Worm (Caenorhabditis elegans) whole organism, L4/young adult: Measurements from ENCODE around the gene Y60A9.1.
A peak's percentile ranks its signal among the peaks of the same experiment; 100 is the strongest.

Experiments used
- W03F9.2 ChIP-seq: fragments of 150-350 bp; optimal IDR thresholded peaks from 2 replicates; lab custom pipeline; 2014; ENCODE audit warnings: missing biosample characterization, missing genetic modification characterization
- dao-5 ChIP-seq: sonication (generic microtip); optimal IDR thresholded peaks from 2 replicates; lab custom pipeline; 2016; ENCODE audit warnings: missing genotype, missing genetic modification characterization, moderate library complexity, missing compliant biosample characterization
- him-1 ChIP-seq: sonication (generic microtip); optimal IDR thresholded peaks from 2 replicates; lab custom pipeline; 2016; ENCODE audit warnings: missing genotype, missing genetic modification reagents, missing genetic modification characterization, missing compliant biosample characterization

The Y60A9.1 gene

DNA sequence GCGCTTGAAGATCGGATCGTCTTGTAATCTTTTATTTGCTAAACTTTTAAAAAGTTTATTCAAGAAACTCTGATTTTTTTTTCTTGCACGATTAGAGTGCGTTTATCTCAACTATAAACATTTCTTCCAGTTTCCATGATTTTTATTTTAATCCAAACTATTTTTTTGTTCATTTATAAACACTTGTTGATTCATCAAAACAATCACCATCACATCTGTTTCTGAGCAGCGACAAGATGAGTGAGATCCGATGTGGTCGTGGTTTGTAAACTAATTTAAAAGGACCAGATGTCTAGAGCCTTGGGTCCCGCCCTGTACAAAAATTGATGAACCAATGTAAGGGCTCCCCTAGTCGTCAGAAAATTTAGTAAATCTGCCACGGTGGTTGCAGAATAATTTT is 6.1 kb upstream of the Y60A9.1 start:
- no peak for TF ChIP-seq him-1 (tag; lab: Kevin White, UChicago)
- no peak for TF ChIP-seq dao-5 (tag; lab: Kevin White, UChicago)
- TF ChIP-seq W03F9.2 (tag; lab: Kevin White, UChicago) = no peak

DNA sequence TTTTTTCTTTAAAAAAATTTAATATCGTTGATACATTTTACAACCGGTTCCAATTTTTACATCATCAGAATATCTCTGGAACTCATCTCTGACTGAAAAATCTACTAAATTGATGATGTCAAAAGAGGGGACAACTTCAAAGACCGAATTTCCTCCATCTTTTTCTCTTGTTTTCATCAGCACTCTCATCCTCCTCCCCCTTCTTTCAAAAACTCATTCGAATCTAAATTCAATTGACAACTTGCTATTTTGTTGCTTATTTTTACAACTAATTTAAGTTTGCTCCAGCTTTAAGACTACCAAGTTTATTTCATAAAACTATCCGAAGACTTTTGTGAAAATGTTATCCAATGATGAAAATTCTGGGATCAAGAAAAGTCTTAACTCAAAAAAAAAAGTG is 3.9 kb upstream of the Y60A9.1 start:
- no peak for TF ChIP-seq him-1 (tag; lab: Kevin White, UChicago)
- TF ChIP-seq dao-5 (tag; lab: Kevin White, UChicago) = no peak
- no peak for TF ChIP-seq W03F9.2 (tag; lab: Kevin White, UChicago)

DNA sequence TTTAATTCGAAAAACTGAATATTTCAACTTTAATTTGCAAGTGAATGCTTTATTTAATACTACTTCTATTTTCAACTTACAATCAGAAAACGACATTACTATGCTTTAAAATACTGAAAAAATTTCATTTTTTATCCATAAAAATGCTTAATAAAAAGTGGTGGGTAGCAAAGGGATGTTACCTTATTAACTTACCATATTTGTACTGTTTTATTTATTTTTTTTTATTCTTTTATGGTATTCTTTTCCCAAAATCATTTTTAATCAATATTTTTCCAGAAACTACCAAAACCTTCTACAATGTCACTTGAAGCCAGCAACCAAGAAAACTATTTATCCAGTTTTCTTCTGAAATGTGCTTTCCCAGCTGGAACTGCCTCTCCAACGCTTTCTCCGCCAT is 12.2 kb downstream of the Y60A9.1 start, which contains the start of gene Y60A9.3:
Y60A9.3 (plus strand) TSS at position 301 of the 400 bp plus-strand sequence.
- TF ChIP-seq W03F9.2 (tag; lab: Kevin White, UChicago) (no peak), dao-5 (tag; lab: Kevin White, UChicago) (no peak), him-1 (tag; lab: Kevin White, UChicago) (no peak)

DNA sequence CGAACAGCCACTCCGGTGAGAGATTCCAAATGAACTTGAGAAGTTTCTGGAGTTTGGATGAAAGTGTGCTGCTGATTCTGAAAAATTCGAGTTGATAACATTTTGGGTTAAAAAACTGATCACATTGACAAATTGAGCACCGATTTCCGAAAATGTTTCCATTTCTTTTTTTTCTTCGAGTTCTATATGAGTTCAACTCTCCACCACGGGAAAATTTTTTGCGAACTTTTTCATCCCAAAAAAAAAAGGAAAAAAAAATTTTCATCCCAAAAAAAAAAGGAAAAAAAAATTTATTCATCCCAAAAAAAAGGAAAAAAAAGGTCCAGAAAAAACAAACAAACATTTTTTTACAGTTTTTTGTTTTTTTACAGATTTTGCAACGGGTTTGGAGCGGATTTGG is 18.0 kb downstream of the Y60A9.1 start, which contains the start of gene Y60A9A.1:
Y60A9A.1 (minus strand) TSS at position 101 of the 400 bp plus-strand sequence.
- no peak for TF ChIP-seq him-1 (tag; lab: Kevin White, UChicago)
- no peak for TF ChIP-seq dao-5 (tag; lab: Kevin White, UChicago)
- no peak for TF ChIP-seq W03F9.2 (tag; lab: Kevin White, UChicago)

DNA sequence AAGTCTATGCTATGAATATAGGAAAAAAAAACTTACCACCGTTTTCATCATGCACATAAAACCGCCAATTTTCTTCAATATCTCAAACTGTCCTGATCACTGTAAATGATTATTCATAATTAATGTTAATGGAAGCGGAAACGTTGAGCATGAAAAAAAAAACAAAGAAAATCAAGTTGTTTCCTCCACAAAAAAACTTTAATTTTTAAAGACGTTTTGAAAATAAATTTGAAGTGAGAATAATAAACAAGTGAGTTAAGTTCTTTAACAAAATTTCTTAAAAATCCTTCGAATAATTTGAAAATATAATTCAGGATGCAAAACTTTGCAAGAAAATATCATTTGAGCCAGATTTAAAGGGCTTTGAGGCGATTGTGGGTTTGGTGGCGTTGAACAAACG is 24.9 kb downstream of the Y60A9.1 start, which contains the start of gene irk-3:
irk-3 (minus strand) TSS at position 101 of the 400 bp plus-strand sequence.
- TF ChIP-seq W03F9.2 (tag; lab: Kevin White, UChicago) = no peak
- no peak for TF ChIP-seq him-1 (tag; lab: Kevin White, UChicago)
- no peak for TF ChIP-seq dao-5 (tag; lab: Kevin White, UChicago)

DNA sequence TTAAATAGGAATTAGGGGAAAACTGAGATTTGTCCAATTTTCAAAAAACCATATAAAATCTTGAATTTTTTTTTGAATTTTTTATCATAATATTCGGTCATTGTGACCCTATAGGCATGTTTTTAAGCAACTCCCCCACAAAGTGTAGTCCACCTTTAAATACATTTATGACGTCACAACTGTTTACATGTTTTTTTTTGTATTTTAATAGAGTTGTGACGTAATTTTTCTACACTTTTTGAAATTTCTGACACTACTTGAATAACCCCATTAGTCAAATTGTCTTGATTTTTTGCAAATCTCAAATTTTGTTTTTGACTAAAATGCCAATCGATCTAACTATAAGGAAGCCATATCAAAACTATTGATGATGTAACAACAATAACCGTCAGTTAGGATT is 29.1 kb downstream of the Y60A9.1 start:
- TF ChIP-seq him-1 (tag; lab: Kevin White, UChicago) (no peak), W03F9.2 (tag; lab: Kevin White, UChicago) (no peak)

DNA sequence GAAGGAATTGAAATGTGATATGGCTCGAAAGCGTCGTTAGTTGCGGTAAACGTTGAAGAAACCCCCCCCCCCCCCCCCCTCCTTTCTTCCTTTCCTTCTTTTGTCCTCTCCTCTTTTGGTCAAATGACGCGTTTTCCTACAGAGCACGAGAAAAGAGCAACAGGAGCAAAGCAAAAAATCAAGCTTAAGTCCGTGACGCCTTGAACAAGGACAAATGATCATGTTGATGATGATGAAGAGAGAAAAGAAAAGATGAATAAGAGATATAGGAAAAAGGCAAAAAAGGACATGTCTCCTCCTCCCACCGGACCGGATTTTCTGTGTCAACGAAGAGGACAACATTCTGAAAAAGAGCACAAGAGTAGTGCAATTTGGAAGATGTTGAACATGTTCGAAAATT is 35.6 kb downstream of the Y60A9.1 start:
- TF ChIP-seq him-1 (tag; lab: Kevin White, UChicago) (no peak), dao-5 (tag; lab: Kevin White, UChicago) (no peak), W03F9.2 (tag; lab: Kevin White, UChicago) (no peak)

DNA sequence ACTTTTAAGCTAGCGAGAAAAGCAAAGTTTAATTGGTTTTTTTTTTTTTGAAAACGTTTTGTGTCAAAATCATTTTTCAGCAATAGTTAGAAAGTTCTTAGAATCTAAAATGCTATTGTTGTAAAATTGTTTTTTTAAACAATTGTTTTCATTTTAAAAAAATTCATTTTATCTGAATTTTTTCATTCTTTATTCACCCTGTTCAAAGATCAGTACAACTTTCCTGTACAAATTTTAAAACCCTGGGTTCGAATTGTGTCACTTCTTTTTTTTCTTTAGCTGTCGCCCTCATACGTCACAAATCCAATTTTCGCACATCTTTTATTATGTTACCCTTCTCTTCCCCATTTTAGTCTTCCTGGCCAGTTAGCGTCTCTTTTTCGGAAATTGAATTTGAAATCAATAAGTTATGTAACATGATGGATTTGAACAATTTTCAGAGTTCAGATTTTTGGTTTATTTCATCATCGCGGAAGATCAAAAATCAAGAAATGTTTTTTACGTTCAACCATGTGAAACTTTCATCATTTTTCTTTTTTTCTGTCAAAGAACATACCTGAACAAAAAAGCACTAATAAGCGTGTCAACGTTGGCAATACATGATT is 38.4 kb downstream of the Y60A9.1 start:
- TF ChIP-seq him-1 (tag; lab: Kevin White, UChicago) = peak; percentile 1
- TF ChIP-seq W03F9.2 (tag; lab: Kevin White, UChicago) = no peak
- no peak for TF ChIP-seq dao-5 (tag; lab: Kevin White, UChicago)

DNA sequence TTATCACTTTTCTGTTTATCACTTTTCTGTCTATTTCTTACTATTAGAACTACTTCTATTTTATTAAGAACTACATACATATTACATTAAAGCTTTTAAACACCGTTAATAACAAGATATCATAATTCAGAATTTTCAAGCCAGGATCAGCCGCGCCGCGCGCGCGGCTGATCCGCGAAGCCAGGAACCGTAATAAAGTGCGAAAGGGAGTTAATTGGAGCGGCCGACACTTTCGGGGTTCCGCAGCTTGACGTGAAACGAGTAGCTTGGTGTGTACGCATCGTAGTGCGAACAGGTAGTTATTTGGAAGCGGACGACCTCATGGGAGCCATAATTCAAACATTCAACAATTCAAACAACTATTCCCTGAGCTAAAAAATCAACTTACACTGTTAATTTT is 40.1 kb downstream of the Y60A9.1 start:
- TF ChIP-seq him-1 (tag; lab: Kevin White, UChicago) = no peak
- TF ChIP-seq dao-5 (tag; lab: Kevin White, UChicago) = no peak
- no peak for TF ChIP-seq W03F9.2 (tag; lab: Kevin White, UChicago)

DNA sequence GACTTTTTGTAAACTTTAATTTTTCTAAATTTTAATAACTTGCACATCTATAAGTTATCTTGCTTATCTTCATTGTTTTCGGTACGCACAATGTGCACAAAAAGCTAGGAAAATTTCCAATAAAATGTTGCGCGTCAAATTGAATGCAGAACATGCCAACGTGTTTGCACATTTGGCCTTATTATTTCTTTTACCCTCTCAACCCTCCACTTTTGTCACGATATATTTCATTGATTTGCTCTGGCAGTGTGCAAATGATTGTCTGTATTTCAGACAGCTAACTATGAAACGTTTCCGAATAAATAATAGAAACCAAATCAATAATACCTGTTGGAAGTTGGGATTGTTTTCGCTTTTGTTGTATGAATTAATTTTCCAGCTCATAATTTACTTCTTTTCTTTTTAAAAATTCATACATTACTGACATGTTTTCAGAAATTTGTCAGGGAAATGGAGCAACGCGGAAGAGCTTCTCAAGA is 45.4 kb downstream of the Y60A9.1 start, which contains the start of gene wdr-5.2:
wdr-5.2 (plus strand) TSS at position 429 of the 479 bp plus-strand sequence.
- TF ChIP-seq W03F9.2 (tag; lab: Kevin White, UChicago) (no peak), dao-5 (tag; lab: Kevin White, UChicago) (no peak), him-1 (tag; lab: Kevin White, UChicago) (no peak)

DNA sequence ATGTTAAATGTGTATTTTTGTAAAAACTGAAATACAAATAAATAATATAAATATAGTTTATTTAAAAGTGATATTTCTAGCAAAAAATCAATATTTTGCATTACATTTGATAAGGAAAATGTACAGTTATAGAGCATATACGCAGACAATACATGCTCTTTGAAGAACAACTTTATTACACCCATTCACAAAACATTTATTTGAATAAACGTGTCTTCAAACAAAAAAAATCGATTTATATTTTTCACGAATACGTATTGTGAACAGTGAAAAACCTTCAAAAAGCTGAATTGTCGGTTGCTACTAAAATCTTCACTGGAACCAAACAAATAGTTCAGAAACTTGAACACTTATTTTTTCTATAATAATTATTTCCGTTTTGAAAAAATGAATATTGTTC is 47.6 kb downstream of the Y60A9.1 start, which contains the start of gene K04G11.3:
K04G11.3 (minus strand) TSS at position 101 of the 400 bp plus-strand sequence.
- TF ChIP-seq dao-5 (tag; lab: Kevin White, UChicago) (no peak), him-1 (tag; lab: Kevin White, UChicago) (no peak), W03F9.2 (tag; lab: Kevin White, UChicago) (no peak)
